Worm (Caenorhabditis elegans) whole organism, L1 larva: ENCODE measurements around the gene vti-1.

Experiments
- C04F5.9 ChIP-seq: sonication (generic microtip); optimal IDR thresholded peaks from 2 replicates; lab custom pipeline; 2016; ENCODE audit warnings: missing genetic modification characterization, missing compliant biosample characterization
- C34B4.2 ChIP-seq: sonication (generic microtip); optimal IDR thresholded peaks from 2 replicates; lab custom pipeline; 2017; ENCODE audit warnings: mild to moderate bottlenecking, missing genetic modification characterization, missing compliant biosample characterization
- Y116A8C.19 ChIP-seq: sonication (generic microtip); optimal IDR thresholded peaks from 2 replicates; lab custom pipeline; 2016; ENCODE audit warnings: missing compliant biosample characterization, missing genetic modification characterization, borderline replicate concordance
- alr-1 ChIP-seq: fragments of 200-800 bp; sonication (Bioruptor generic); optimal IDR thresholded peaks from 2 replicates; lab custom pipeline; 2018; ENCODE audit warnings: borderline replicate concordance, mild to moderate bottlenecking, missing genetic modification characterization, missing compliant biosample characterization
- ama-1 ChIP-seq: fragments of 150-350 bp; optimal IDR thresholded peaks from 2 replicates; lab custom pipeline; 2014
- ceh-63 ChIP-seq: fragments of 200-800 bp; sonication (Bioruptor generic); optimal IDR thresholded peaks from 2 replicates; lab custom pipeline; 2018; ENCODE audit warnings: mild to moderate bottlenecking, missing genetic modification characterization, missing compliant biosample characterization
- ceh-8 ChIP-seq: fragments of 200-800 bp; sonication (Bioruptor generic); optimal IDR thresholded peaks from 2 replicates; lab custom pipeline; 2018; ENCODE audit warnings: mild to moderate bottlenecking, missing genetic modification characterization, moderate library complexity, missing compliant biosample characterization
- ceh-88 ChIP-seq: fragments of 200-800 bp; sonication (Bioruptor generic); IDR thresholded peaks from 2 replicates; pipeline ENCODE4 v1.3.6; 2022; ENCODE audit warnings: missing genetic modification characterization, missing compliant biosample characterization
- ceh-90 ChIP-seq: sonication (generic microtip); optimal IDR thresholded peaks from 2 replicates; lab custom pipeline; 2016; ENCODE audit warnings: missing genetic modification characterization, missing compliant biosample characterization
- ces-1 ChIP-seq: fragments of 150-350 bp; optimal IDR thresholded peaks from 2 replicates; lab custom pipeline; 2014; ENCODE audit warnings: missing biosample characterization, missing genetic modification reagents, missing genetic modification characterization
- efl-1 ChIP-seq, 4 experiments: fragments of 150-350 bp; optimal IDR thresholded peaks in 3 of 4; peaks in 1 of 4; 1 replicate in 1 of 4; 2 replicates in 3 of 4; lab custom pipeline; 2014; ENCODE audit warnings: missing biosample characterization in 2 of 4, missing genetic modification characterization in 2 of 4, missing genetic modification reagents in 2 of 4
- elt-2 ChIP-seq: sonication (generic microtip); optimal IDR thresholded peaks from 2 replicates; lab custom pipeline; 2016; ENCODE audit warnings: missing genetic modification characterization, mild to moderate bottlenecking, inconsistent platforms, missing compliant biosample characterization, missing genetic modification reagents
- fkh-4 ChIP-seq: sonication (generic microtip); optimal IDR thresholded peaks from 2 replicates; lab custom pipeline; 2016; ENCODE audit warnings: missing compliant biosample characterization, missing genetic modification characterization, borderline replicate concordance
- fkh-8 ChIP-seq: sonication (generic microtip); optimal IDR thresholded peaks from 2 replicates; lab custom pipeline; 2016; ENCODE audit warnings: mild to moderate bottlenecking, missing genetic modification characterization, missing compliant biosample characterization
- fos-1 ChIP-seq: fragments of 150-350 bp; optimal IDR thresholded peaks from 2 replicates; lab custom pipeline; 2014; ENCODE audit warnings: missing biosample characterization, missing genetic modification characterization
- hlh-4 ChIP-seq: sonication (generic microtip); optimal IDR thresholded peaks from 2 replicates; lab custom pipeline; 2016; ENCODE audit warnings: mild to moderate bottlenecking, missing genetic modification characterization, missing compliant biosample characterization
- jun-1 ChIP-seq: fragments of 150-350 bp; optimal IDR thresholded peaks from 2 replicates; lab custom pipeline; 2014; ENCODE audit warnings: missing biosample characterization, missing genetic modification reagents, missing genetic modification characterization
- lin-13 ChIP-seq: fragments of 150-350 bp; optimal IDR thresholded peaks from 2 replicates; lab custom pipeline; 2014; ENCODE audit warnings: missing biosample characterization, missing genetic modification reagents, missing genetic modification characterization
- lin-15B ChIP-seq: fragments of 150-350 bp; sonication (generic microtip); optimal IDR thresholded peaks from 3 replicates; lab custom pipeline; 2014; ENCODE audit warnings: missing biosample characterization, missing genetic modification characterization
- lin-35 ChIP-seq, 2 experiments: fragments of 150-350 bp; optimal IDR thresholded peaks; 2 replicates each; lab custom pipeline; 2014; ENCODE audit warnings: missing biosample characterization in 2 of 2, missing genetic modification characterization in 2 of 2, missing genetic modification reagents in 2 of 2
- lir-3 ChIP-seq: sonication (generic microtip); optimal IDR thresholded peaks from 2 replicates; lab custom pipeline; 2016; ENCODE audit warnings: mild to moderate bottlenecking, missing genetic modification characterization, moderate library complexity, missing compliant biosample characterization; ENCODE audit not compliant: poor library complexity
- lsy-2 ChIP-seq, 2 experiments: fragments of 150-350 bp; optimal IDR thresholded peaks; 2 replicates each; lab custom pipeline; 2014; ENCODE audit warnings: missing biosample characterization in 2 of 2, missing genetic modification characterization in 2 of 2
- mab-9 ChIP-seq: fragments of 200-800 bp; sonication (Bioruptor generic); IDR thresholded peaks from 2 replicates; pipeline ENCODE4 v1.3.6; 2022; ENCODE audit warnings: missing genetic modification reagents, missing genetic modification characterization, missing compliant biosample characterization
- mdl-1 ChIP-seq, 2 experiments: fragments of 150-350 bp; optimal IDR thresholded peaks; 2 replicates each; lab custom pipeline; 2014 to 2017; ENCODE audit warnings: missing biosample characterization in 2 of 2, missing genetic modification characterization in 2 of 2, inconsistent platforms in 1 of 2
- mef-2 ChIP-seq: fragments of 150-350 bp; optimal IDR thresholded peaks from 2 replicates; lab custom pipeline; 2014; ENCODE audit warnings: missing biosample characterization, missing genetic modification characterization
- nhr-12 ChIP-seq: sonication (generic microtip); optimal IDR thresholded peaks from 2 replicates; lab custom pipeline; 2017; ENCODE audit warnings: missing biosample characterization, missing genetic modification characterization
- nhr-19 ChIP-seq: fragments of 200-800 bp; sonication (Bioruptor generic); conservative IDR thresholded peaks from 2 replicates; pipeline ENCODE4 v1.3.6; 2022; ENCODE audit warnings: missing genetic modification characterization, missing compliant biosample characterization
- nhr-28 ChIP-seq: fragments of 150-350 bp; optimal IDR thresholded peaks from 2 replicates; lab custom pipeline; 2014; ENCODE audit warnings: missing biosample characterization, missing genetic modification characterization
- nhr-71 ChIP-seq: sonication (generic microtip); optimal IDR thresholded peaks from 2 replicates; lab custom pipeline; 2016; ENCODE audit warnings: mild to moderate bottlenecking, missing genetic modification characterization, moderate library complexity, missing compliant biosample characterization
- nhr-77 ChIP-seq: fragments of 150-350 bp; optimal IDR thresholded peaks from 2 replicates; lab custom pipeline; 2014; ENCODE audit warnings: missing biosample characterization, missing genetic modification characterization
- nhr-84 ChIP-seq: sonication (generic microtip); optimal IDR thresholded peaks from 2 replicates; lab custom pipeline; 2017; ENCODE audit warnings: missing biosample characterization, missing genetic modification characterization
- pag-3 ChIP-seq: sonication (generic microtip); optimal IDR thresholded peaks from 2 replicates; lab custom pipeline; 2017; ENCODE audit warnings: missing genetic modification characterization, mild to moderate bottlenecking, missing compliant biosample characterization, antibody characterized with exemption, borderline replicate concordance; ENCODE audit not compliant: insufficient read depth
- snu-23 ChIP-seq: sonication (generic microtip); optimal IDR thresholded peaks from 2 replicates; lab custom pipeline; 2016; ENCODE audit warnings: missing genetic modification characterization, missing compliant biosample characterization
- swsn-7 ChIP-seq: sonication (generic microtip); optimal IDR thresholded peaks from 2 replicates; lab custom pipeline; 2016; ENCODE audit warnings: missing genetic modification characterization, missing compliant biosample characterization
- tbx-2 ChIP-seq: sonication (generic microtip); optimal IDR thresholded peaks from 2 replicates; lab custom pipeline; 2016; ENCODE audit warnings: missing genetic modification characterization, missing compliant biosample characterization
- tlp-1 ChIP-seq: fragments of 150-350 bp; optimal IDR thresholded peaks from 2 replicates; lab custom pipeline; 2014; ENCODE audit warnings: missing biosample characterization, missing genetic modification characterization
- unc-98 ChIP-seq: fragments of 200-800 bp; sonication (Bioruptor generic); IDR thresholded peaks from 2 replicates; pipeline ENCODE4 v1.3.6; 2022; ENCODE audit warnings: missing genetic modification characterization, missing compliant biosample characterization

vti-1 gene

DNA sequence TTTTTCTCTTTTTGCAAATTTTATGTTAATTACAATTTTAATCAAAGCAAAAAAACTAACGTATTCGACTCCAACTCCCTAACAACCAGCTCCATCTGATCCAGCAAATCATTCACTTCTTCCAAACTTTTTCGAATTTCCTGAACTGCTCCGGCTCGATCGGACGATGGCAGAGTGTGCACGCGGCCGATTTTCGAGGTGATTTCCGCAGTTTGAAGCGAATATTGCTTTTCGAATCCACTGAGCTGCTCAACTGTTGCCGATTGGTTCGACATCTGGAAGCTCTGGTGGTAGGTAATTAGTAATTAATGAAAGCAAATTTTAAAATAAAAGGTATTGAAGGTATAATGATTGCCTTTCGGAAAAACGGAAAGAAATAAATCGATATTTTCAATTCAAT is at the start of gene vti-1:
Gene vti-1, minus strand, starts transcription at position 284 of the 400 bp plus-strand sequence.
- TF ChIP-seq snu-23 (no peak), jun-1 (tag; lab: Kevin White, UChicago) (no peak), fkh-4 (tag; lab: Kevin White, UChicago) (no peak), C34B4.2 (tag; lab: Kevin White, UChicago) (no peak)

DNA sequence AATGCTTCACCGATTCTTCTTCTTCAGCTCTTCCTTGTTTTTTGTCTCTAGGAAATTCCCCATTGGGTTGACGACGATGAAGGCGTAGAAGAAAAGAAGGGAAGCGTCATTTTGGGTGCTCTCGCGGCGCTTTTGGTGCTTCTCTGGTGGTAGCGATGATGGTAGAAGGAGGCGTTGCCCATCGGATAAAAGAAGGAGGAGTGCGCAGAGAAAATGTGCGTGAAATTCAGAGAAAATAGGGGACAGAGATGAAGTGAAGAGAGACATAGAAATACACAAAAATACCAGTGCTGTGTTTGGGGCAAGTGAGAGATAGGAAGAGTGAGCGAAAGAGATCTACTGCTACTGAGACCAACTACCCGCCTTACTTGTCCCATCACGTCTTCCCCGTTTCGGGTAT is 40.4 kb upstream of the vti-1 start, which contains the start of gene oig-5:
Gene oig-5, plus strand, starts transcription at position 301 of the 400 bp plus-strand sequence.
- TF ChIP-seq tbx-2 (tag; lab: Kevin White, UChicago): no peak
- TF ChIP-seq ceh-88: no peak
- no peak for TF ChIP-seq C04F5.9
- no peak for TF ChIP-seq elt-2 (tag; lab: Kevin White, UChicago)
- peak; percentile 5 for TF ChIP-seq ceh-8 (GFP tag; lab: Kevin White, UChicago)
- TF ChIP-seq nhr-12 (tag; lab: Kevin White, UChicago): no peak
- TF ChIP-seq mab-9 (GFP tag; lab: Robert Waterston, UW): 0 out of 2 replicates have a peak, but pooled peaks have one; percentile 7

DNA sequence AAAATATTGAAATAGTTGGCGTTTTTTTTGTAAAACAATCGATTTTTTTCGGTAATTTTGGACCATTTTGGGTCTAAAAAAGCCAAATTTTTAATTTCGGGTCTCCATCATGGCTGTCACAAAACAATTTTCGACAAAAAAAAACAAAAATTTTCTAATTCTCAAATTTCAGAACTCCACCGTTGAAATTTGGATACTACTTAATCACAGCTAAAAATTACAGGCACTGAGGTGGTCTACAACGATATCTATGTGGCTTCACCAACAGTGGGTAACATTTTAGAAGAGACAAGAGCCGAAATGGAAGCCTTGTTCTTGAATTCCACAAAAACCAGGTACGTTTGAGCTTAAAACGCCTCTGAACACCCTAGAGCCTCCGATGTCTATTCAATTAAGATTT is 35.9 kb upstream of the vti-1 start, which contains the start of gene Y57G11C.1142:
Gene Y57G11C.1142, plus strand, starts transcription at position 301 of the 400 bp plus-strand sequence.
- TF ChIP-seq jun-1 (tag; lab: Kevin White, UChicago) (no peak), ceh-90 (tag; lab: Kevin White, UChicago) (no peak), hlh-4 (tag; lab: Kevin White, UChicago) (no peak), lsy-2 (tag; optimal IDR thresholded peaks at IDR 0.05; lab: Kevin White, UChicago) (no peak), tlp-1 (tag; lab: Kevin White, UChicago) (no peak)

DNA sequence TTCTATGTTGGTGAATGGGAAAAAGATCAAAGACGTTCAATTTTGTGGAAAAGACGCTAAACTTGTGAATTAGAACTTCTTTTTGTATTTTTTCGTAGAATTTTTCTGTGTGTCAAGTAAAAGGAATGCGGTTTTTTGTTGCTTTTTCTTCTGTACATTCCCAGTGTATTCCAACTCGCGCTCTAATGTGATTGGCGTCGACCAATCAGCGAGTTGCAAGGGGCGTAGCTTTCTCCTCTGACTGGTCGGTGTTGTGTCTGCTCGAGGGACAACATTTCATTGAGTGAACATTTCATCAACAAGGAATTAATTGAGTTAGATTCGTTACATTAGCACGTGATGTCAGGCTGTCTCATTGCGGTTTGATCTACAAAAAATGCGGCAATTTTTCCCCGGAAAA is 34.5 kb upstream of the vti-1 start:
- TF ChIP-seq nhr-84 (no peak), lin-13 (GFP tag; lab: Kevin White, UChicago) (no peak), nhr-77 (tag; lab: Kevin White, UChicago) (no peak), alr-1 (no peak), ces-1 (no peak), lin-35 (GFP tag; optimal IDR thresholded peaks at IDR 0.05; lab: Kevin White, UChicago) (no peak), unc-98 (GFP tag; lab: Robert Waterston, UW) (no peak), lir-3 (tag; lab: Kevin White, UChicago) (no peak), ama-1 (lab: Kevin White, UChicago) (no peak), nhr-71 (tag; lab: Kevin White, UChicago) (no peak), mef-2 (no peak), mdl-1 (tag; optimal IDR thresholded peaks at IDR 0.05; lab: Kevin White, UChicago) (no peak), swsn-7 (no peak), efl-1 (optimal IDR thresholded peaks at IDR 0.05; lab: Kevin White, UChicago) (no peak), efl-1 (GFP tag; optimal IDR thresholded peaks at IDR 0.05 in 1 of 2; lab: Kevin White, UChicago) (no peak), nhr-28 (tag; lab: Kevin White, UChicago) (no peak), pag-3 (tag; lab: Kevin White, UChicago) (no peak), ceh-63 (no peak), Y116A8C.19 (tag; lab: Kevin White, UChicago) (no peak), nhr-19 (no peak), fos-1 (tag; lab: Kevin White, UChicago) (no peak)

DNA sequence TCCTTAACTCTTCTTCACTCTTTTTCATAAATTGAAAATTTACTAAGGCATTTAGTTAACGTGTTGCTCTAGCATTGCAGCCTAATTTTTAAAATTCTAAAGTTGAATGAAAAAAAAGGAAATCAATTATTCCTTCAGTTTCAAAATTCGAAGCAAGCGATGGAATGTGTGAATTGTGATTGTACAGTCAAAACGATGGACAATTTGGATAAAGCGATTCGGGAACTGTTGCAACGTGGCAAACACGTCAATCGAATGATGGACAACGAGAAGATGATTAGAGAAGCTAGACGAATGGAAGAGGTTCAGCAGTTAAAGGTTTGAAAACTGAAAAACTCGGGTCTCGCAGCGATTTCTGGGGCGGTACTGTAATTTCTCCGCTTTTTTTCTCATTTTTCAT is 32.7 kb upstream of the vti-1 start, which contains the start of gene Y57G11C.14:
Gene Y57G11C.14, plus strand, starts transcription at position 126 of the 400 bp plus-strand sequence.
- TF ChIP-seq fkh-8 (tag; lab: Kevin White, UChicago): no peak
- peak; percentile 4 for TF ChIP-seq ama-1 (lab: Kevin White, UChicago)
- TF ChIP-seq lin-15B: no peak
- no peak for TF ChIP-seq Y116A8C.19 (tag; lab: Kevin White, UChicago)
